Worm (Caenorhabditis elegans): ENCODE measurements around the gene bud-31.

DNA sequence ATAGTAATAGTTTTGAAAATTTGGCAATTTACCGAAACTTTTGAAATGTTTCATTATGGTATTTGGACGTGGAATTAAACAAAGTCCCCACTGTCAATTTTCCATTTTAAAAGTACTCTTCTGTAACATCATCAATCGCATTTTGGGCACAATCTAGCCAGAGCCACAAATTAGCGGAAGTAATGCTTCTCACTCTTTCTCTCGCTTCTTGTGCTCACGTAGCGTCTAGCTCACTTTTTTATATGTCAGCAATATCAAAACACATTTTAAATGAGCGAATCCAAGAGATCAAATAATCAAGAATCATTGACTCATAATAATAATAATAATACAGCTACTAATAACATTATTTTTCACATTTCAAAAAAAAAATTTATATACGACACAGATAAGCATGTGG, 32.4 kb downstream of the bud-31 start:
- no peak for TF ChIP-seq unc-39 (tag; optimal IDR thresholded peaks at IDR 0.05)
- no peak for TF ChIP-seq elt-3 (tag; optimal IDR thresholded peaks at IDR 0.05)
- no peak for TF ChIP-seq nhr-76 (tag; optimal IDR thresholded peaks at IDR 0.05)

Measured in whole organism, mixed stage, embryonic.